Fruit fly (Drosophila melanogaster) whole organism, embryonic: Measurements from ENCODE around the gene ph-d.

Source experiments
- CG15601 ChIP-seq: fragments of 200-800 bp; sonication (Bioruptor generic); optimal IDR thresholded peaks from 3 replicates; lab custom pipeline; 2019; ENCODE audit warnings: missing biosample characterization, mild to moderate bottlenecking, missing genetic modification characterization, moderate library complexity
- CG2678 ChIP-seq: fragments of 200-800 bp; sonication (Bioruptor generic); optimal IDR thresholded peaks from 3 replicates; lab custom pipeline; 2019; ENCODE audit warnings: missing biosample characterization, mild to moderate bottlenecking, missing genetic modification characterization, moderate library complexity
- CG3163 ChIP-seq: fragments of 200-800 bp; sonication (Bioruptor generic); optimal IDR thresholded peaks from 3 replicates; lab custom pipeline; 2016; ENCODE audit warnings: missing biosample characterization, missing genetic modification characterization
- CG32767 ChIP-seq: fragments of 200-800 bp; sonication (Bioruptor generic); IDR thresholded peaks from 2 replicates; pipeline ENCODE4 v1.3.6; 2022; ENCODE audit warnings: missing biosample characterization, missing genetic modification characterization
- CG3281 ChIP-seq: fragments of 200-800 bp; sonication (Bioruptor generic); optimal IDR thresholded peaks from 3 replicates; lab custom pipeline; 2017; ENCODE audit warnings: missing biosample characterization, mild to moderate bottlenecking, missing genetic modification characterization
- CG5180 ChIP-seq: fragments of 200-800 bp; sonication (Bioruptor generic); optimal IDR thresholded peaks from 3 replicates; lab custom pipeline; 2017; ENCODE audit warnings: missing biosample characterization, missing genetic modification characterization, mild to moderate bottlenecking, moderate library complexity, missing genetic modification reagents
- D19B ChIP-seq: fragments of 200-800 bp; sonication (Bioruptor generic); optimal IDR thresholded peaks from 2 replicates; lab custom pipeline; 2017; ENCODE audit warnings: missing biosample characterization, mild to moderate bottlenecking, missing genetic modification characterization
- ab ChIP-seq: fragments of 200-800 bp; sonication (Bioruptor generic); optimal IDR thresholded peaks from 2 replicates; lab custom pipeline; 2016; ENCODE audit warnings: missing biosample characterization, missing genetic modification characterization
- ac ChIP-seq: fragments of 200-800 bp; sonication (Bioruptor generic); optimal IDR thresholded peaks from 3 replicates; lab custom pipeline; 2017; ENCODE audit warnings: missing biosample characterization, mild to moderate bottlenecking, missing genetic modification characterization
- aop ChIP-seq: fragments of 200-800 bp; sonication (Bioruptor generic); IDR thresholded peaks from 2 replicates; pipeline ENCODE4 v1.3.6; 2022; ENCODE audit warnings: missing biosample characterization, missing genetic modification characterization
- fru ChIP-seq: fragments of >200 bp; optimal IDR thresholded peaks from 2 replicates; lab custom pipeline; 2017
- grau ChIP-seq: fragments of 200-800 bp; optimal IDR thresholded peaks from 3 replicates; lab custom pipeline; 2019; ENCODE audit warnings: missing biosample characterization, mild to moderate bottlenecking, missing genetic modification characterization, moderate library complexity
- sens ChIP-seq: fragments of 200-800 bp; sonication (Bioruptor generic); peaks from one replicate; lab custom pipeline; 2016; ENCODE audit warnings: missing biosample characterization, missing genetic modification characterization

The ph-d gene

DNA sequence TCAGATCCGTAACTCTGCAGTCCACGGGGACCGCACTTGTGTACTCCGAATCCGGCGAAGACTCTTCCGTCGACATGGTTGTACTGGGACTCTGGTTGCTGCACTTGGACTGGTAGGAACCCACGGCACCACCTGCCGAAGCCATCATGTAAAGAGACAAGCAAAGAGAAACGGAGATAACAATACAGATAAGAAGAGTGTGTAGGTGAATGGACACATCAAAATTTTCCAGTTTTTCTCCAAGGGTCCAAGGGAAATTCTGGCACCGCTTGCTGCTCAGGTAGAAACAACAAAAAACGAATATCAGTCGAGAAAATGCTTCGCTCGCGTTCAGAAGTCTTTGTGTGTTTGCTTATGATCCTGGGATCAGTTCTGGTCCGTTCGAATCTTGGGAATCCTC is 54.8 kb downstream of the ph-d start, which contains the start of gene CG4194:
CG4194 (plus strand) TSS at position 301 of the 400 bp plus-strand sequence.
- TF ChIP-seq CG5180 (GFP tag; lab: Kevin White, UChicago): no peak
- TF ChIP-seq fru (lab: Kevin White, UChicago): no peak
- TF ChIP-seq CG3163 (GFP tag; lab: Kevin White, UChicago): peak; percentile 50
- TF ChIP-seq ac: peak; percentile 8
- TF ChIP-seq CG15601 (tag; lab: Kevin White, UChicago): no peak
- no peak for TF ChIP-seq sens (GFP tag; lab: Kevin White, UChicago)

dm6 chrX:2066259-2066658 is 56.8 kb downstream of the ph-d start, which contains the start of gene CG14054:
Gene CG14054, minus strand, starts transcription at chrX:2066359.
- TF ChIP-seq sens (GFP tag; lab: Kevin White, UChicago) (peak; percentile 24), ab (GFP tag; lab: Kevin White, UChicago) (no peak), CG32767 (GFP tag; lab: Robert Waterston, UW) (no peak), CG3281 (GFP tag; lab: Kevin White, UChicago) (no peak), CG2678 (no peak), grau (no peak), D19B (GFP tag; lab: Kevin White, UChicago) (no peak), aop (GFP tag; lab: Robert Waterston, UW) (no peak)
